Worm (Caenorhabditis elegans) whole organism, L2 larva: ENCODE data around the gene glrx-22.

ENCODE experiments used
- C34F6.9 ChIP-seq: fragments of 150-350 bp; optimal IDR thresholded peaks from 2 replicates; lab custom pipeline; 2014; ENCODE audit warnings: missing biosample characterization, missing genetic modification characterization
- F13H6.1 ChIP-seq: sonication (generic microtip); optimal IDR thresholded peaks from 2 replicates; lab custom pipeline; 2016; ENCODE audit warnings: missing genetic modification characterization, missing compliant biosample characterization
- Y55F3AM.14 ChIP-seq: fragments of 200-800 bp; sonication (Bioruptor generic); optimal IDR thresholded peaks from 2 replicates; lab custom pipeline; 2018; ENCODE audit warnings: mild to moderate bottlenecking, missing genetic modification characterization, missing compliant biosample characterization
- ZK546.5 ChIP-seq: sonication (generic microtip); optimal IDR thresholded peaks from 2 replicates; lab custom pipeline; 2017; ENCODE audit warnings: missing biosample characterization, missing genetic modification characterization
- alr-1 ChIP-seq: fragments of 150-350 bp; optimal IDR thresholded peaks from 2 replicates; lab custom pipeline; 2014; ENCODE audit warnings: missing biosample characterization, missing genetic modification characterization
- aly-2 ChIP-seq: fragments of 150-350 bp; optimal IDR thresholded peaks from 2 replicates; lab custom pipeline; 2014; ENCODE audit warnings: missing biosample characterization, missing genetic modification characterization
- ama-1 ChIP-seq: fragments of 150-350 bp; optimal IDR thresholded peaks from 2 replicates; lab custom pipeline; 2018; ENCODE audit warnings: inconsistent platforms
- blmp-1 ChIP-seq: sonication (generic microtip); optimal IDR thresholded peaks from 2 replicates; lab custom pipeline; 2017; ENCODE audit warnings: missing genetic modification characterization, mild to moderate bottlenecking, missing compliant biosample characterization, antibody characterized with exemption, moderate library complexity; ENCODE audit not compliant: insufficient read depth
- ceh-16 ChIP-seq: fragments of 150-350 bp; optimal IDR thresholded peaks from 2 replicates; lab custom pipeline; 2014; ENCODE audit warnings: missing biosample characterization, missing genetic modification characterization
- ceh-82 ChIP-seq: fragments of 150-350 bp; optimal IDR thresholded peaks from 2 replicates; lab custom pipeline; 2014; ENCODE audit warnings: missing biosample characterization, missing genetic modification characterization
- crh-2 ChIP-seq: sonication (generic microtip); optimal IDR thresholded peaks from 2 replicates; lab custom pipeline; 2017; ENCODE audit warnings: missing biosample characterization, missing genetic modification characterization
- egl-27 ChIP-seq: sonication (generic microtip); optimal IDR thresholded peaks from 3 replicates; lab custom pipeline; 2017; ENCODE audit warnings: missing biosample characterization, missing genetic modification reagents, missing genetic modification characterization
- fos-1 ChIP-seq: fragments of 150-350 bp; optimal IDR thresholded peaks from 2 replicates; lab custom pipeline; 2014; ENCODE audit warnings: missing biosample characterization, missing genetic modification characterization
- gmeb-1 ChIP-seq: fragments of 150-350 bp; optimal IDR thresholded peaks from 2 replicates; lab custom pipeline; 2014; ENCODE audit warnings: missing biosample characterization, missing genetic modification characterization
- lin-11 ChIP-seq: fragments of 150-350 bp; sonication (generic microtip); optimal IDR thresholded peaks from 2 replicates; lab custom pipeline; 2014; ENCODE audit warnings: missing biosample characterization, missing genetic modification characterization, inconsistent platforms, mixed read lengths
- lin-13 ChIP-seq: fragments of 150-350 bp; optimal IDR thresholded peaks from 2 replicates; lab custom pipeline; 2014; ENCODE audit warnings: missing biosample characterization, missing genetic modification reagents, missing genetic modification characterization
- lin-39 ChIP-seq: fragments of 150-350 bp; optimal IDR thresholded peaks from 2 replicates; lab custom pipeline; 2014; ENCODE audit warnings: missing biosample characterization, missing genetic modification reagents, missing genetic modification characterization
- lsy-2 ChIP-seq, 2 experiments: fragments of 150-350 bp in 1 of 2; sonication (generic microtip) in 1 of 2; optimal IDR thresholded peaks; 2 replicates each; lab custom pipeline; 2014 to 2017; ENCODE audit warnings: missing biosample characterization in 2 of 2, missing genetic modification characterization in 2 of 2
- mab-5 ChIP-seq: fragments of 150-350 bp; optimal IDR thresholded peaks from 2 replicates; lab custom pipeline; 2014; ENCODE audit warnings: missing biosample characterization, missing genetic modification characterization
- mdl-1 ChIP-seq, 2 experiments: fragments of 150-350 bp in 1 of 2; sonication (generic microtip) in 1 of 2; optimal IDR thresholded peaks; 2 replicates each; lab custom pipeline; 2017; ENCODE audit warnings: missing biosample characterization in 2 of 2, missing genetic modification characterization in 2 of 2
- nhr-11 ChIP-seq: fragments of 150-350 bp; optimal IDR thresholded peaks from 2 replicates; lab custom pipeline; 2014; ENCODE audit warnings: missing biosample characterization, missing genetic modification characterization
- nhr-12 ChIP-seq: fragments of 150-350 bp; optimal IDR thresholded peaks from 2 replicates; lab custom pipeline; 2014; ENCODE audit warnings: missing biosample characterization, missing genetic modification characterization
- nhr-129 ChIP-seq: fragments of 150-350 bp; optimal IDR thresholded peaks from 2 replicates; lab custom pipeline; 2014; ENCODE audit warnings: missing biosample characterization, missing genetic modification characterization
- nhr-237 ChIP-seq: fragments of 150-350 bp; optimal IDR thresholded peaks from 2 replicates; lab custom pipeline; 2014; ENCODE audit warnings: missing biosample characterization, missing genetic modification characterization
- nhr-25 ChIP-seq: fragments of 150-350 bp; sonication (generic microtip); optimal IDR thresholded peaks from 3 replicates; lab custom pipeline; 2014; ENCODE audit warnings: missing biosample characterization, missing genetic modification characterization
- nhr-77 ChIP-seq: fragments of 150-350 bp; optimal IDR thresholded peaks from 2 replicates; lab custom pipeline; 2014; ENCODE audit warnings: missing biosample characterization, missing genetic modification characterization
- peb-1 ChIP-seq: fragments of 150-350 bp; optimal IDR thresholded peaks from 2 replicates; lab custom pipeline; 2014; ENCODE audit warnings: missing biosample characterization, missing genetic modification characterization
- skn-1 ChIP-seq: sonication (generic microtip); optimal IDR thresholded peaks from 2 replicates; lab custom pipeline; 2017; ENCODE audit warnings: missing biosample characterization, missing genetic modification characterization
- sma-3 ChIP-seq: sonication (generic microtip); optimal IDR thresholded peaks from 2 replicates; lab custom pipeline; 2016; ENCODE audit warnings: missing genetic modification reagents, missing genetic modification characterization, missing compliant biosample characterization
- sma-9 ChIP-seq, 2 experiments: fragments of 150-350 bp in 1 of 2; sonication (generic microtip) in 1 of 2; optimal IDR thresholded peaks; 2 replicates each; lab custom pipeline; 2014 to 2016; ENCODE audit warnings: missing genetic modification characterization in 2 of 2, mild to moderate bottlenecking in 1 of 2, missing biosample characterization in 1 of 2, missing compliant biosample characterization in 1 of 2, missing genetic modification reagents in 1 of 2, moderate library complexity in 1 of 2
- snpc-4 ChIP-seq: fragments of 150-350 bp; optimal IDR thresholded peaks from 2 replicates; lab custom pipeline; 2014; ENCODE audit warnings: missing biosample characterization, missing genetic modification characterization
- unc-39 ChIP-seq: fragments of 150-350 bp; optimal IDR thresholded peaks from 2 replicates; lab custom pipeline; 2014; ENCODE audit warnings: missing biosample characterization, missing genetic modification characterization
- unc-55 ChIP-seq: fragments of 150-350 bp; sonication (generic microtip); optimal IDR thresholded peaks from 3 replicates; lab custom pipeline; 2014; ENCODE audit warnings: missing biosample characterization, missing genetic modification reagents, missing genetic modification characterization
- zag-1 ChIP-seq: fragments of 150-350 bp; optimal IDR thresholded peaks from 2 replicates; lab custom pipeline; 2014; ENCODE audit warnings: missing biosample characterization, missing genetic modification characterization
- ztf-1 ChIP-seq: fragments of 200-800 bp; sonication (Bioruptor generic); conservative IDR thresholded peaks from 2 replicates; pipeline ENCODE4 v1.3.6; 2022; ENCODE audit warnings: missing genetic modification characterization, missing compliant biosample characterization
- ztf-4 ChIP-seq: fragments of 150-350 bp; optimal IDR thresholded peaks from 2 replicates; lab custom pipeline; 2014; ENCODE audit warnings: missing biosample characterization, missing genetic modification characterization

Gene glrx-22

ce11 chrIV:8229523-8229922 is 28.5 kb upstream of the glrx-22 start:
- TF ChIP-seq mdl-1 (tag; optimal IDR thresholded peaks at IDR 0.05; lab: Kevin White, UChicago) (peak in 1 of 2 experiments; percentile 37), aly-2 (tag; lab: Kevin White, UChicago) (no peak), sma-9 (GFP tag; optimal IDR thresholded peaks at IDR 0.05; lab: Kevin White, UChicago) (peak; percentile 80), sma-9 (tag; optimal IDR thresholded peaks at IDR 0.05; lab: Kevin White, UChicago) (no peak), C34F6.9 (tag; lab: Kevin White, UChicago) (peak; percentile 20), gmeb-1 (tag; lab: Kevin White, UChicago) (peak; percentile 44), snpc-4 (tag; lab: Kevin White, UChicago) (no peak), crh-2 (peak; percentile 29), F13H6.1 (peak; percentile 91), nhr-25 (tag; lab: Kevin White, UChicago) (peak; percentile 2), lsy-2 (tag; optimal IDR thresholded peaks at IDR 0.05; lab: Kevin White, UChicago) (peak in 1 of 2 experiments; percentile 29), nhr-129 (peak; percentile 52), egl-27 (tag; lab: Kevin White, UChicago) (peak; percentile 11), lin-39 (tag; lab: Kevin White, UChicago) (no peak), mab-5 (tag; lab: Kevin White, UChicago) (no peak), fos-1 (tag; lab: Kevin White, UChicago) (peak; percentile 4), skn-1 (no peak), ceh-82 (tag; lab: Kevin White, UChicago) (no peak), zag-1 (no peak), sma-3 (peak; percentile 50)

- TF ChIP-seq ztf-1 (GFP tag; lab: Robert Waterston, UW): no peak
Observed at ce11 chrIV:8226474-8226873, 25.4 kb upstream of the glrx-22 start.

ce11 chrIV:8225357-8225756 is 24.3 kb upstream of the glrx-22 start, which contains the start of gene serp-1.2:
serp-1.2 (plus strand) TSS chrIV:8225674.
- TF ChIP-seq blmp-1 (tag; lab: Kevin White, UChicago) (no peak), sma-9 (GFP tag; optimal IDR thresholded peaks at IDR 0.05; lab: Kevin White, UChicago) (peak; percentile 44), sma-9 (tag; optimal IDR thresholded peaks at IDR 0.05; lab: Kevin White, UChicago) (no peak), unc-39 (tag; lab: Kevin White, UChicago) (no peak), ceh-16 (tag; lab: Kevin White, UChicago) (no peak), C34F6.9 (tag; lab: Kevin White, UChicago) (peak; percentile 59), nhr-11 (no peak), nhr-12 (tag; lab: Kevin White, UChicago) (no peak), ama-1 (lab: Kevin White, UChicago) (peak; percentile 39), lin-13 (peak; percentile 12), fos-1 (tag; lab: Kevin White, UChicago) (peak; percentile 28), crh-2 (peak; percentile 52), ZK546.5 (tag; lab: Kevin White, UChicago) (no peak), lin-39 (tag; lab: Kevin White, UChicago) (no peak), gmeb-1 (tag; lab: Kevin White, UChicago) (no peak), nhr-237 (tag; lab: Kevin White, UChicago) (no peak), egl-27 (tag; lab: Kevin White, UChicago) (no peak), nhr-129 (peak; percentile 36), ceh-82 (tag; lab: Kevin White, UChicago) (no peak), unc-55 (GFP tag; lab: Kevin White, UChicago) (no peak), lin-11 (no peak), nhr-25 (tag; lab: Kevin White, UChicago) (no peak), mdl-1 (tag; optimal IDR thresholded peaks at IDR 0.05; lab: Kevin White, UChicago) (peak in 1 of 2 experiments; percentile 29), nhr-77 (tag; lab: Kevin White, UChicago) (no peak)

ce11 chrIV:8223055-8223454 is 22.0 kb upstream of the glrx-22 start:
- TF ChIP-seq Y55F3AM.14 (GFP tag; lab: Kevin White, UChicago): no peak

ce11 chrIV:8221946-8222345 is 20.9 kb upstream of the glrx-22 start, which contains the start of gene gpx-6:
gpx-6 (plus strand) TSS chrIV:8222202.
- no peak for TF ChIP-seq F13H6.1
- no peak for TF ChIP-seq nhr-129
- TF ChIP-seq ceh-82 (tag; lab: Kevin White, UChicago): no peak
- TF ChIP-seq lin-11: no peak
- TF ChIP-seq egl-27 (tag; lab: Kevin White, UChicago): no peak
- TF ChIP-seq C34F6.9 (tag; lab: Kevin White, UChicago): no peak
- no peak for TF ChIP-seq ztf-4 (tag; lab: Kevin White, UChicago)
- TF ChIP-seq skn-1: no peak
- TF ChIP-seq zag-1: no peak
- no peak for TF ChIP-seq alr-1
- TF ChIP-seq Y55F3AM.14 (GFP tag; lab: Kevin White, UChicago): no peak
- no peak for TF ChIP-seq peb-1 (tag; lab: Kevin White, UChicago)
- TF ChIP-seq lsy-2 (tag; optimal IDR thresholded peaks at IDR 0.05; lab: Kevin White, UChicago): no peak
- TF ChIP-seq, all 48 proteins: peak for 0
